Worm (Caenorhabditis elegans) whole organism, L2 larva: ENCODE results near the gene H19J13.2.

Experiments used
- C34F6.9 ChIP-seq: fragments of 150-350 bp; optimal IDR thresholded peaks from 2 replicates; lab custom pipeline; 2014; ENCODE audit warnings: missing biosample characterization, missing genetic modification characterization
- Y55F3AM.14 ChIP-seq: fragments of 200-800 bp; sonication (Bioruptor generic); optimal IDR thresholded peaks from 2 replicates; lab custom pipeline; 2018; ENCODE audit warnings: mild to moderate bottlenecking, missing genetic modification characterization, missing compliant biosample characterization
- alr-1 ChIP-seq: fragments of 150-350 bp; optimal IDR thresholded peaks from 2 replicates; lab custom pipeline; 2014; ENCODE audit warnings: missing biosample characterization, missing genetic modification characterization
- aly-2 ChIP-seq: fragments of 150-350 bp; optimal IDR thresholded peaks from 2 replicates; lab custom pipeline; 2014; ENCODE audit warnings: missing biosample characterization, missing genetic modification characterization
- ama-1 ChIP-seq: fragments of 150-350 bp; optimal IDR thresholded peaks from 2 replicates; lab custom pipeline; 2018; ENCODE audit warnings: inconsistent platforms
- blmp-1 ChIP-seq: sonication (generic microtip); optimal IDR thresholded peaks from 2 replicates; lab custom pipeline; 2017; ENCODE audit warnings: missing genetic modification characterization, mild to moderate bottlenecking, missing compliant biosample characterization, antibody characterized with exemption, moderate library complexity; ENCODE audit not compliant: insufficient read depth
- ceh-16 ChIP-seq: fragments of 150-350 bp; optimal IDR thresholded peaks from 2 replicates; lab custom pipeline; 2014; ENCODE audit warnings: missing biosample characterization, missing genetic modification characterization
- ceh-82 ChIP-seq: fragments of 150-350 bp; optimal IDR thresholded peaks from 2 replicates; lab custom pipeline; 2014; ENCODE audit warnings: missing biosample characterization, missing genetic modification characterization
- crh-2 ChIP-seq: sonication (generic microtip); optimal IDR thresholded peaks from 2 replicates; lab custom pipeline; 2017; ENCODE audit warnings: missing biosample characterization, missing genetic modification characterization
- dmd-4 ChIP-seq: sonication (generic microtip); optimal IDR thresholded peaks from 2 replicates; lab custom pipeline; 2017; ENCODE audit warnings: missing biosample characterization, missing genetic modification characterization
- egl-27 ChIP-seq: sonication (generic microtip); optimal IDR thresholded peaks from 3 replicates; lab custom pipeline; 2017; ENCODE audit warnings: missing biosample characterization, missing genetic modification reagents, missing genetic modification characterization
- elt-1 ChIP-seq: fragments of 150-350 bp; optimal IDR thresholded peaks from 2 replicates; lab custom pipeline; 2014; ENCODE audit warnings: missing biosample characterization, missing genetic modification characterization
- elt-3 ChIP-seq: sonication (generic microtip); optimal IDR thresholded peaks from 2 replicates; lab custom pipeline; 2017; ENCODE audit warnings: missing biosample characterization, missing genetic modification characterization
- fos-1 ChIP-seq: fragments of 150-350 bp; optimal IDR thresholded peaks from 2 replicates; lab custom pipeline; 2014; ENCODE audit warnings: missing biosample characterization, missing genetic modification characterization
- lin-11 ChIP-seq: fragments of 150-350 bp; sonication (generic microtip); optimal IDR thresholded peaks from 2 replicates; lab custom pipeline; 2014; ENCODE audit warnings: missing biosample characterization, missing genetic modification characterization, inconsistent platforms, mixed read lengths
- mab-5 ChIP-seq: fragments of 150-350 bp; optimal IDR thresholded peaks from 2 replicates; lab custom pipeline; 2014; ENCODE audit warnings: missing biosample characterization, missing genetic modification characterization
- mdl-1 ChIP-seq, 2 experiments: fragments of 150-350 bp in 1 of 2; sonication (generic microtip) in 1 of 2; optimal IDR thresholded peaks; 2 replicates each; lab custom pipeline; 2017; ENCODE audit warnings: missing biosample characterization in 2 of 2, missing genetic modification characterization in 2 of 2
- nhr-10 ChIP-seq: sonication (generic microtip); optimal IDR thresholded peaks from 2 replicates; lab custom pipeline; 2017; ENCODE audit warnings: missing biosample characterization, missing genetic modification characterization
- nhr-11 ChIP-seq: fragments of 150-350 bp; optimal IDR thresholded peaks from 2 replicates; lab custom pipeline; 2014; ENCODE audit warnings: missing biosample characterization, missing genetic modification characterization
- nhr-129 ChIP-seq: fragments of 150-350 bp; optimal IDR thresholded peaks from 2 replicates; lab custom pipeline; 2014; ENCODE audit warnings: missing biosample characterization, missing genetic modification characterization
- nhr-21 ChIP-seq: fragments of 150-350 bp; optimal IDR thresholded peaks from 2 replicates; lab custom pipeline; 2014; ENCODE audit warnings: missing biosample characterization, missing genetic modification characterization
- nhr-237 ChIP-seq: fragments of 150-350 bp; optimal IDR thresholded peaks from 2 replicates; lab custom pipeline; 2014; ENCODE audit warnings: missing biosample characterization, missing genetic modification characterization
- nhr-77 ChIP-seq: fragments of 150-350 bp; optimal IDR thresholded peaks from 2 replicates; lab custom pipeline; 2014; ENCODE audit warnings: missing biosample characterization, missing genetic modification characterization
- peb-1 ChIP-seq: fragments of 150-350 bp; optimal IDR thresholded peaks from 2 replicates; lab custom pipeline; 2014; ENCODE audit warnings: missing biosample characterization, missing genetic modification characterization
- sem-4 ChIP-seq: fragments of 150-350 bp; optimal IDR thresholded peaks from 2 replicates; lab custom pipeline; 2014; ENCODE audit warnings: missing biosample characterization, missing genetic modification reagents, missing genetic modification characterization
- sma-3 ChIP-seq: sonication (generic microtip); optimal IDR thresholded peaks from 2 replicates; lab custom pipeline; 2016; ENCODE audit warnings: missing genetic modification reagents, missing genetic modification characterization, missing compliant biosample characterization
- sma-9 ChIP-seq, 2 experiments: fragments of 150-350 bp in 1 of 2; sonication (generic microtip) in 1 of 2; optimal IDR thresholded peaks; 2 replicates each; lab custom pipeline; 2014 to 2016; ENCODE audit warnings: missing genetic modification characterization in 2 of 2, mild to moderate bottlenecking in 1 of 2, missing biosample characterization in 1 of 2, missing compliant biosample characterization in 1 of 2, missing genetic modification reagents in 1 of 2, moderate library complexity in 1 of 2
- snpc-4 ChIP-seq: fragments of 150-350 bp; optimal IDR thresholded peaks from 2 replicates; lab custom pipeline; 2014; ENCODE audit warnings: missing biosample characterization, missing genetic modification characterization
- unc-62 ChIP-seq: fragments of 150-350 bp; optimal IDR thresholded peaks from 2 replicates; lab custom pipeline; 2014; ENCODE audit warnings: missing biosample characterization, missing genetic modification reagents, missing genetic modification characterization
- ztf-1 ChIP-seq: fragments of 200-800 bp; sonication (Bioruptor generic); conservative IDR thresholded peaks from 2 replicates; pipeline ENCODE4 v1.3.6; 2022; ENCODE audit warnings: missing genetic modification characterization, missing compliant biosample characterization
- ztf-11 ChIP-seq: sonication (generic microtip); optimal IDR thresholded peaks from 2 replicates; lab custom pipeline; 2017; ENCODE audit warnings: missing biosample characterization, missing genetic modification characterization

Gene H19J13.2

DNA sequence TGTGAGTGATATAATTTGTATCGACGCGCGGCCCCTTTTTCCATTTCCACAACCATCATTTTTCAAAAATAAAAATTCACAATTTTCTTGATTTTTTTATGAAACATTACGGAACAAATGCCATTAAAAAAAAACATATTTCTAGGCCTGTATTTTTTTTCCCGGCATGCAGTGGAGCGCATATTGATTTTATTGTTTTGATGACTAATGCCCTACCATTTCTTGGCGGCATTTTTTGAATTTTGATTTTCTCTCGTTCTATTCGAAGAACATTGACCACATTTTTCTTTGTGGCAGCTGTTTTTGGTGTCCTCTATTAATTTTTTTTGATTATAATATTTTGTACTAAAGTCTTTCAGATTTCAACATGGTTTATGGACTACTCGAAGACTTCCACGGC, 24.6 kb upstream of the H19J13.2 start, which contains the start of gene W06D11.3:
Gene W06D11.3, plus strand, starts transcription at position 360 of the 400 bp plus-strand sequence.
- TF ChIP-seq mab-5: no peak
- no peak for TF ChIP-seq elt-3
- no peak for TF ChIP-seq sem-4
- TF ChIP-seq ama-1 (lab: Kevin White, UChicago): no peak
- TF ChIP-seq nhr-129 (tag; lab: Kevin White, UChicago): no peak
- no peak for TF ChIP-seq nhr-237
- no peak for TF ChIP-seq ztf-1 (GFP tag; lab: Robert Waterston, UW)
- TF ChIP-seq sma-3 (GFP tag; lab: Kevin White, UChicago): no peak

DNA sequence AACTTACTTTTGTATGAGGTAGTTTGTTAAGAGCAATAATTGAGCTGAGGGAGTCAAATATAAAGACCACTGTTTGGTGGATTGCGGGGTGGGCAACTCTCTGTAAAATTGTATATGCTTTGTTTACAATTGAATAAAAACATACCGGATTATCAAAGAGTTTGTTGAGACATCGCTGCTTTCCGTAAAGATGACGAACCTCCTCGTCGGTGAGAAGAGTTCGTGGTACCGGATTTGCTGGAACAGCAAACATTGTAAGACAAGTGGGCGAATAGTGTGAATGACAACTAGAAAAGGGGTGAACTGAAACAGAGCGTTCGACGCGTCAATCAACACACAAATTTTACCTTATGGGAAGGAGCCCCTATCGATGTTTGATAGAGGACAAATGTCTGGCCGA, 22.6 kb upstream of the H19J13.2 start, which contains the start of gene W06D11.2:
Gene W06D11.2, minus strand, starts transcription at position 339 of the 400 bp plus-strand sequence.
- no peak for TF ChIP-seq fos-1 (tag; lab: Kevin White, UChicago)
- no peak for TF ChIP-seq sem-4
- no peak for TF ChIP-seq ceh-82 (tag; lab: Kevin White, UChicago)
- no peak for TF ChIP-seq lin-11 (tag; lab: Kevin White, UChicago)
- no peak for TF ChIP-seq sma-9 (GFP tag; optimal IDR thresholded peaks at IDR 0.05; lab: Kevin White, UChicago)
- TF ChIP-seq sma-9 (tag; optimal IDR thresholded peaks at IDR 0.05; lab: Kevin White, UChicago): no peak
- TF ChIP-seq nhr-10 (tag; lab: Kevin White, UChicago): no peak
- no peak for TF ChIP-seq C34F6.9 (tag; lab: Kevin White, UChicago)
- TF ChIP-seq, all 48 proteins: peak for 0

DNA sequence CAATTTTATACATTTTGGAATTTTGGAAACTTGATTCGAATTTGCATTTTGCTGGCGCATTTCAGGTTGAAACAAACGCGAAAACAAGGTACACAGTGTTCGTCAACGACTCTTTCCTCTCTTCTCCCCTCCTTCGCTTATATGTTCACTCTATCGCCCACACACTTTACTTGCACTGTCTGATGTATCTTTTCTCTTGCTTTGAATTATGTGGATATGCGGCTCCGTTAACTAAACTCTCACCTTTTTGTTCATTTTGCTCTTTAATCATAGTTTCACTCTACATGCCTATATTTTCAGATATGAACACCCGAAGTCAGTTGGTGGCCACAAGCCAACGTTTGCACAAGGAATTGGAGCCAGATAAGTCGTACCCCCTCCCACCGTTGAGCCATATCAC, 20.5 kb upstream of the H19J13.2 start, which contains the start of gene W06D11.1:
Gene W06D11.1, plus strand, starts transcription at position 301 of the 400 bp plus-strand sequence.
- TF ChIP-seq nhr-11 (tag; lab: Kevin White, UChicago) (no peak), mdl-1 (tag; optimal IDR thresholded peaks at IDR 0.05; lab: Kevin White, UChicago) (no peak), elt-3 (no peak), egl-27 (no peak), sma-3 (GFP tag; lab: Kevin White, UChicago) (no peak), Y55F3AM.14 (GFP tag; lab: Kevin White, UChicago) (no peak), nhr-129 (tag; lab: Kevin White, UChicago) (no peak), nhr-77 (tag; lab: Kevin White, UChicago) (no peak), ceh-16 (tag; lab: Kevin White, UChicago) (no peak), mab-5 (no peak), unc-62 (no peak)

DNA sequence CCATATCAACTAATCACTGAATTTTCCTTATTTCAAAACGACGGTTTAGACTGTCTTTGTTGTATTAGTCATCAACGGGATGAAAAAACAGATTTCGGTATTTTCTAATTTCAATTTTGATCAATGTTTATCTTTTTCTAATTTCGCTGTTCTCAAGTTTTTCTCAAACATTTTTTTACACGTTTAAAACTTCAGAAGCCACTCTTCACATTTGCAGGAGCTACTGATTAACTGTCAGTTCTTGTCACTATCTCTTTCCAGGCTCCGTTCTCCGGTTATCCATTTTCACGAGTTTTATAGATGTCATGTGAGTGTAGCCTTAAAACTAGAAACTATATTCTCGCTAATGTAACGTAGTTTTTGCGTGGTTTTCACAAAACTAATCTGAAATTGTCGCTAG, 16.8 kb upstream of the H19J13.2 start, which contains the start of gene C04B4.4:
Gene C04B4.4, plus strand, starts transcription at position 301 of the 400 bp plus-strand sequence.
- TF ChIP-seq dmd-4 (tag; lab: Kevin White, UChicago) (no peak), snpc-4 (tag; lab: Kevin White, UChicago) (no peak), crh-2 (no peak), peb-1 (no peak), mab-5 (no peak), nhr-21 (tag; lab: Kevin White, UChicago) (no peak), alr-1 (no peak), nhr-129 (tag; lab: Kevin White, UChicago) (no peak), aly-2 (tag; lab: Kevin White, UChicago) (no peak), nhr-10 (tag; lab: Kevin White, UChicago) (no peak), ztf-11 (tag; lab: Kevin White, UChicago) (no peak), Y55F3AM.14 (GFP tag; lab: Kevin White, UChicago) (no peak), elt-1 (tag; lab: Kevin White, UChicago) (no peak), ztf-1 (GFP tag; lab: Robert Waterston, UW) (no peak), nhr-77 (tag; lab: Kevin White, UChicago) (no peak), sem-4 (no peak), lin-11 (tag; lab: Kevin White, UChicago) (no peak), blmp-1 (tag; lab: Kevin White, UChicago) (no peak)
- TF ChIP-seq, all 48 proteins: peak for 0

DNA sequence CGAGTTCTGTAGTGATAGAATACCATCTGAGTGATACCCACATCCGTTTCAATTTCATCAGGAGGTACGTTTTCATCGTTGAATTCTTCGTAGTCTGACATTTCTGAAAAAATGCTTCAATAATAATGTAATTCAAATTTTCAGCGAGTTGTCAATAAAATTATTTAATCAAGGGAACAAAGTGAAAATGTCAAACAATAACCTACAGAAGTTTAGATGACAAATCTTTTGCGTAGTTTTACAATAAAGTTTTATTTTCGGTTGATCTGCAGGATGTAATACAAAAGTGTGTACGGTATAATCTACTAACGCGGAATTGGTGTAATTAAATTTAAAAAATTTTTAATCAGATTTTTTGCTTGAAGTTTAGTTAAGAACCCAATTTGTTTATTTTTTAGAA, 14.5 kb upstream of the H19J13.2 start, which contains the start of gene C04B4.5:
Gene C04B4.5, minus strand, starts transcription at position 101 of the 400 bp plus-strand sequence.
- TF ChIP-seq nhr-237 (no peak), dmd-4 (tag; lab: Kevin White, UChicago) (no peak), snpc-4 (tag; lab: Kevin White, UChicago) (no peak), mdl-1 (tag; optimal IDR thresholded peaks at IDR 0.05; lab: Kevin White, UChicago) (no peak), unc-62 (no peak), aly-2 (tag; lab: Kevin White, UChicago) (no peak), peb-1 (no peak)
- TF ChIP-seq, all 48 proteins: peak for 0
